Worm (Caenorhabditis elegans) whole organism, young adult: ENCODE measurements around the gene cnt-2.

Experiments
- lag-1 ChIP-seq: fragments of 200-800 bp; sonication (Bioruptor generic); IDR thresholded peaks from 2 replicates; pipeline ENCODE4 v1.3.6; 2022; ENCODE audit warnings: missing genetic modification reagents, missing genetic modification characterization, missing compliant biosample characterization
- lin-26 ChIP-seq: fragments of 200-800 bp; sonication (Bioruptor generic); IDR thresholded peaks from 2 replicates; pipeline ENCODE4 v1.3.6; 2022; ENCODE audit warnings: missing genetic modification reagents, missing genetic modification characterization, missing compliant biosample characterization

DNA sequence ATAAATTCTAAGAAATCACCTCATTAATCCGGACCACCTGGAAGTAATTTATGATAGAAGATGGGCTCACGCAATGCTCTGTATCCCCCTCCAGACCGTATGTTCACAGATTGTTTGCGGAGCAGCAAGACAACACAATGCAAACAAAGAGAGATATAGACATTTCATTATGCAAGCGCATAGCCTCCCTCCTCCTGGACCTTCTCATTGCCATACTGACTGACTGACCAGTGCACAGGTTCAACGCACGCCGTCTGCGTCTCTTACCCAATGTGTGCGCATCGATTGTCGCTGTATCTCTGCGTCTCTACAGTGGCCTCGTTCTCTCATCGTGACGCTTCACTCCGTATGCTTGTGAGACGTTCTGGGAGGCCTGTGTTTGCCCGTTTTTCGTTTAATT, 3.2 kb upstream of the cnt-2 start:
- no peak for TF ChIP-seq lin-26
- no peak for TF ChIP-seq lag-1 (GFP tag; lab: Robert Waterston, UW)
